Worm (Caenorhabditis elegans) whole organism, L1 larva: ENCODE measurements around the gene fem-3.

Source experiments
- C04F5.9 ChIP-seq: sonication (generic microtip); optimal IDR thresholded peaks from 2 replicates; lab custom pipeline; 2016; ENCODE audit warnings: missing genetic modification characterization, missing compliant biosample characterization
- F16B12.6 ChIP-seq: fragments of 150-350 bp; optimal IDR thresholded peaks from 2 replicates; lab custom pipeline; 2014; ENCODE audit warnings: missing biosample characterization, missing genetic modification characterization
- Y116A8C.19 ChIP-seq: sonication (generic microtip); optimal IDR thresholded peaks from 2 replicates; lab custom pipeline; 2016; ENCODE audit warnings: missing compliant biosample characterization, missing genetic modification characterization, borderline replicate concordance
- alr-1 ChIP-seq: fragments of 200-800 bp; sonication (Bioruptor generic); optimal IDR thresholded peaks from 2 replicates; lab custom pipeline; 2018; ENCODE audit warnings: borderline replicate concordance, mild to moderate bottlenecking, missing genetic modification characterization, missing compliant biosample characterization
- blmp-1 ChIP-seq: fragments of 150-350 bp; optimal IDR thresholded peaks from 2 replicates; lab custom pipeline; 2014; ENCODE audit warnings: missing biosample characterization, missing genetic modification characterization
- ceh-90 ChIP-seq: sonication (generic microtip); optimal IDR thresholded peaks from 2 replicates; lab custom pipeline; 2016; ENCODE audit warnings: missing genetic modification characterization, missing compliant biosample characterization
- ces-1 ChIP-seq: fragments of 150-350 bp; optimal IDR thresholded peaks from 2 replicates; lab custom pipeline; 2014; ENCODE audit warnings: missing biosample characterization, missing genetic modification reagents, missing genetic modification characterization
- dpl-1 ChIP-seq, 3 experiments: fragments of 150-350 bp in 2 of 3; sonication (generic microtip) in 1 of 3; optimal IDR thresholded peaks; 2 replicates each; lab custom pipeline; 2014 to 2017; ENCODE audit warnings: missing biosample characterization in 3 of 3, missing genetic modification characterization in 3 of 3, missing genetic modification reagents in 3 of 3
- efl-1 ChIP-seq, 4 experiments: fragments of 150-350 bp; optimal IDR thresholded peaks in 3 of 4; peaks in 1 of 4; 1 replicate in 1 of 4; 2 replicates in 3 of 4; lab custom pipeline; 2014; ENCODE audit warnings: missing biosample characterization in 2 of 4, missing genetic modification characterization in 2 of 4, missing genetic modification reagents in 2 of 4
- efl-3 ChIP-seq: fragments of 200-800 bp; sonication (Bioruptor generic); optimal IDR thresholded peaks from 2 replicates; lab custom pipeline; 2018; ENCODE audit warnings: mild to moderate bottlenecking, missing genetic modification characterization, missing compliant biosample characterization
- egl-27 ChIP-seq, 2 experiments: fragments of 150-350 bp in 1 of 2; sonication (generic microtip); optimal IDR thresholded peaks; 3 replicates each; lab custom pipeline; 2017 to 2018; ENCODE audit warnings: missing biosample characterization in 2 of 2, missing genetic modification characterization in 2 of 2, missing genetic modification reagents in 2 of 2
- fkh-10 ChIP-seq: sonication (generic microtip); optimal IDR thresholded peaks from 2 replicates; lab custom pipeline; 2017; ENCODE audit warnings: missing biosample characterization, missing genetic modification reagents, missing genetic modification characterization
- grh-1 ChIP-seq: fragments of 200-800 bp; sonication (Bioruptor generic); IDR thresholded peaks from 2 replicates; pipeline ENCODE4 v1.3.6; 2022; ENCODE audit warnings: missing genetic modification reagents, missing genetic modification characterization, missing compliant biosample characterization
- hlh-17 ChIP-seq: fragments of 200-800 bp; sonication (Bioruptor generic); optimal IDR thresholded peaks from 2 replicates; lab custom pipeline; 2018; ENCODE audit warnings: missing genetic modification characterization, mild to moderate bottlenecking, missing compliant biosample characterization, moderate library complexity, borderline replicate concordance
- hlh-4 ChIP-seq: sonication (generic microtip); optimal IDR thresholded peaks from 2 replicates; lab custom pipeline; 2016; ENCODE audit warnings: mild to moderate bottlenecking, missing genetic modification characterization, missing compliant biosample characterization
- isw-1 ChIP-seq: fragments of 200-800 bp; sonication (Bioruptor generic); IDR thresholded peaks from 2 replicates; pipeline ENCODE4 v1.3.6; 2022; ENCODE audit warnings: missing genetic modification characterization, missing compliant biosample characterization
- lin-14 ChIP-seq: fragments of 200-800 bp; sonication (Bioruptor generic); optimal IDR thresholded peaks from 2 replicates; lab custom pipeline; 2018; ENCODE audit warnings: mild to moderate bottlenecking, missing genetic modification characterization, moderate library complexity, missing compliant biosample characterization
- lin-39 ChIP-seq: fragments of 150-350 bp; optimal IDR thresholded peaks from 2 replicates; lab custom pipeline; 2014; ENCODE audit warnings: missing biosample characterization, missing genetic modification reagents, missing genetic modification characterization
- mef-2 ChIP-seq: fragments of 150-350 bp; optimal IDR thresholded peaks from 2 replicates; lab custom pipeline; 2014; ENCODE audit warnings: missing biosample characterization, missing genetic modification characterization
- mep-1 ChIP-seq: fragments of 150-350 bp; optimal IDR thresholded peaks from 2 replicates; lab custom pipeline; 2014; ENCODE audit warnings: missing biosample characterization, missing genetic modification characterization
- nhr-11 ChIP-seq: fragments of 150-350 bp; optimal IDR thresholded peaks from 2 replicates; lab custom pipeline; 2014; ENCODE audit warnings: missing biosample characterization, missing genetic modification characterization
- nhr-20 ChIP-seq: sonication (generic microtip); optimal IDR thresholded peaks from 2 replicates; lab custom pipeline; 2016; ENCODE audit warnings: mild to moderate bottlenecking, missing genetic modification characterization, missing compliant biosample characterization
- nhr-237 ChIP-seq: fragments of 150-350 bp; optimal IDR thresholded peaks from 2 replicates; lab custom pipeline; 2014; ENCODE audit warnings: missing biosample characterization, missing genetic modification characterization
- nhr-71 ChIP-seq: sonication (generic microtip); optimal IDR thresholded peaks from 2 replicates; lab custom pipeline; 2016; ENCODE audit warnings: mild to moderate bottlenecking, missing genetic modification characterization, moderate library complexity, missing compliant biosample characterization
- nhr-77 ChIP-seq: fragments of 150-350 bp; optimal IDR thresholded peaks from 2 replicates; lab custom pipeline; 2014; ENCODE audit warnings: missing biosample characterization, missing genetic modification characterization
- nhr-84 ChIP-seq: sonication (generic microtip); optimal IDR thresholded peaks from 2 replicates; lab custom pipeline; 2017; ENCODE audit warnings: missing biosample characterization, missing genetic modification characterization
- nhr-90 ChIP-seq: sonication (generic microtip); optimal IDR thresholded peaks from 2 replicates; lab custom pipeline; 2016; ENCODE audit warnings: mild to moderate bottlenecking, missing genetic modification characterization, missing compliant biosample characterization; ENCODE audit not compliant: poor library complexity
- pag-3 ChIP-seq: sonication (generic microtip); optimal IDR thresholded peaks from 2 replicates; lab custom pipeline; 2017; ENCODE audit warnings: missing genetic modification characterization, mild to moderate bottlenecking, missing compliant biosample characterization, antibody characterized with exemption, borderline replicate concordance; ENCODE audit not compliant: insufficient read depth
- pqm-1 ChIP-seq: sonication (generic microtip); optimal IDR thresholded peaks from 3 replicates; lab custom pipeline; 2017; ENCODE audit warnings: missing biosample characterization, missing genetic modification characterization
- rnt-1 ChIP-seq: sonication (generic microtip); optimal IDR thresholded peaks from 2 replicates; lab custom pipeline; 2016; ENCODE audit warnings: mild to moderate bottlenecking, missing genetic modification characterization, moderate library complexity, missing compliant biosample characterization
- sptf-1 ChIP-seq: fragments of 150-350 bp; optimal IDR thresholded peaks from 2 replicates; lab custom pipeline; 2014; ENCODE audit warnings: missing biosample characterization, missing genetic modification characterization
- sup-37 ChIP-seq: fragments of 200-800 bp; sonication (Bioruptor generic); optimal IDR thresholded peaks from 2 replicates; lab custom pipeline; 2018; ENCODE audit warnings: mild to moderate bottlenecking, missing genetic modification characterization, missing compliant biosample characterization
- tbx-2 ChIP-seq: sonication (generic microtip); optimal IDR thresholded peaks from 2 replicates; lab custom pipeline; 2016; ENCODE audit warnings: missing genetic modification characterization, missing compliant biosample characterization
- unc-130 ChIP-seq: fragments of 150-350 bp; optimal IDR thresholded peaks from 2 replicates; lab custom pipeline; 2017; ENCODE audit warnings: missing biosample characterization, missing genetic modification characterization, inconsistent platforms
- unc-30 ChIP-seq: sonication (generic microtip); optimal IDR thresholded peaks from 2 replicates; lab custom pipeline; 2017; ENCODE audit warnings: missing biosample characterization, missing genetic modification characterization
- vab-15 ChIP-seq: sonication (generic microtip); optimal IDR thresholded peaks from 2 replicates; lab custom pipeline; 2017; ENCODE audit warnings: missing genotype, mild to moderate bottlenecking, missing genetic modification characterization, missing compliant biosample characterization
- zag-1 ChIP-seq: fragments of 150-350 bp; optimal IDR thresholded peaks from 2 replicates; lab custom pipeline; 2014; ENCODE audit warnings: missing biosample characterization, missing genetic modification characterization

Gene fem-3

ce11 chrIV:9090538-9091195, 14.1 kb upstream of the fem-3 start (continued):
- TF ChIP-seq hlh-17 (GFP tag; lab: Kevin White, UChicago), result no peak
- TF ChIP-seq alr-1 (tag; lab: Kevin White, UChicago), result no peak
- no peak for TF ChIP-seq isw-1 (GFP tag; lab: Robert Waterston, UW)
- TF ChIP-seq egl-27 (tag; optimal IDR thresholded peaks at IDR 0.05; lab: Kevin White, UChicago), result no peak
- TF ChIP-seq nhr-20 (tag; lab: Kevin White, UChicago), result peak; percentile 67
- TF ChIP-seq grh-1 (GFP tag; lab: Robert Waterston, UW), result peak; percentile 66
- no peak for TF ChIP-seq F16B12.6 (tag; lab: Kevin White, UChicago)
- TF ChIP-seq ceh-90 (tag; lab: Kevin White, UChicago), result no peak
- TF ChIP-seq nhr-71 (tag; lab: Kevin White, UChicago), result peak; percentile 43
- TF ChIP-seq unc-30 (tag; lab: Kevin White, UChicago), result no peak
- TF ChIP-seq nhr-90 (tag; lab: Kevin White, UChicago), result peak; percentile 47
- no peak for TF ChIP-seq nhr-237 (tag; lab: Kevin White, UChicago)

- TF ChIP-seq mep-1 (tag; lab: Kevin White, UChicago) (peak; percentile 1), efl-1 (optimal IDR thresholded peaks at IDR 0.05; lab: Kevin White, UChicago) (peak in 1 of 2 experiments; percentile 5), efl-1 (GFP tag; optimal IDR thresholded peaks at IDR 0.05 in 1 of 2; lab: Kevin White, UChicago) (peak in 1 of 2 experiments; percentile 51), unc-130 (tag; lab: Kevin White, UChicago) (no peak), nhr-71 (tag; lab: Kevin White, UChicago) (peak; percentile 25), dpl-1 (GFP tag; optimal IDR thresholded peaks at IDR 0.05; lab: Kevin White, UChicago) (peak in 1 of 3 experiments; percentile 7), efl-3 (GFP tag; lab: Kevin White, UChicago) (no peak), vab-15 (tag; lab: Kevin White, UChicago) (no peak), nhr-77 (tag; lab: Kevin White, UChicago) (no peak), nhr-84 (tag; lab: Kevin White, UChicago) (no peak), sup-37 (GFP tag; lab: Kevin White, UChicago) (no peak), ces-1 (peak; percentile 84), tbx-2 (tag; lab: Kevin White, UChicago) (peak; percentile 43), pqm-1 (tag; lab: Kevin White, UChicago) (no peak), blmp-1 (no peak), zag-1 (peak; percentile 2), fkh-10 (GFP tag; lab: Kevin White, UChicago) (peak; percentile 68), lin-14 (GFP tag; lab: Kevin White, UChicago) (peak; percentile 86)
Measured at ce11 chrIV:9092011-9092410, 12.8 kb upstream of the fem-3 start.

ce11 chrIV:9093932-9094331, 10.8 kb upstream of the fem-3 start, which contains the start of gene lpl-1:
TSS of gene lpl-1 (minus strand) at chrIV:9094032.
- TF ChIP-seq nhr-84 (tag; lab: Kevin White, UChicago), result no peak

- TF ChIP-seq hlh-17 (GFP tag; lab: Kevin White, UChicago) (no peak), pag-3 (tag; lab: Kevin White, UChicago) (no peak), pqm-1 (tag; lab: Kevin White, UChicago) (no peak), mef-2 (tag; lab: Kevin White, UChicago) (no peak), nhr-77 (tag; lab: Kevin White, UChicago) (no peak), unc-130 (tag; lab: Kevin White, UChicago) (no peak), lin-39 (tag; lab: Kevin White, UChicago) (no peak), Y116A8C.19 (tag; lab: Kevin White, UChicago) (no peak), C04F5.9 (tag; lab: Kevin White, UChicago) (no peak), lin-14 (GFP tag; lab: Kevin White, UChicago) (no peak), nhr-11 (tag; lab: Kevin White, UChicago) (no peak), hlh-4 (tag; lab: Kevin White, UChicago) (no peak), sptf-1 (tag; lab: Kevin White, UChicago) (no peak), dpl-1 (GFP tag; optimal IDR thresholded peaks at IDR 0.05; lab: Kevin White, UChicago) (no peak), zag-1 (no peak), rnt-1 (tag; lab: Kevin White, UChicago) (no peak), F16B12.6 (tag; lab: Kevin White, UChicago) (no peak), ceh-90 (tag; lab: Kevin White, UChicago) (no peak)
Measured at ce11 chrIV:9094356-9094755, 10.4 kb upstream of the fem-3 start, which contains the start of gene mrpl-42. TSS of gene mrpl-42 (minus strand) at chrIV:9094456.
